Worm (Caenorhabditis elegans) whole organism, L2 larva: ENCODE measurements around the gene chat-1.

Experiments
- C34F6.9 ChIP-seq: fragments of 150-350 bp; optimal IDR thresholded peaks from 2 replicates; lab custom pipeline; 2014; ENCODE audit warnings: missing biosample characterization, missing genetic modification characterization
- F13H6.1 ChIP-seq: sonication (generic microtip); optimal IDR thresholded peaks from 2 replicates; lab custom pipeline; 2016; ENCODE audit warnings: missing genetic modification characterization, missing compliant biosample characterization
- R02D3.7 ChIP-seq: fragments of 150-350 bp; optimal IDR thresholded peaks from 2 replicates; lab custom pipeline; 2014; ENCODE audit warnings: missing biosample characterization, missing genetic modification characterization
- Y55F3AM.14 ChIP-seq: fragments of 200-800 bp; sonication (Bioruptor generic); optimal IDR thresholded peaks from 2 replicates; lab custom pipeline; 2018; ENCODE audit warnings: mild to moderate bottlenecking, missing genetic modification characterization, missing compliant biosample characterization
- alr-1 ChIP-seq: fragments of 150-350 bp; optimal IDR thresholded peaks from 2 replicates; lab custom pipeline; 2014; ENCODE audit warnings: missing biosample characterization, missing genetic modification characterization
- aly-2 ChIP-seq: fragments of 150-350 bp; optimal IDR thresholded peaks from 2 replicates; lab custom pipeline; 2014; ENCODE audit warnings: missing biosample characterization, missing genetic modification characterization
- ama-1 ChIP-seq: fragments of 150-350 bp; optimal IDR thresholded peaks from 2 replicates; lab custom pipeline; 2018; ENCODE audit warnings: inconsistent platforms
- blmp-1 ChIP-seq: sonication (generic microtip); optimal IDR thresholded peaks from 2 replicates; lab custom pipeline; 2017; ENCODE audit warnings: missing genetic modification characterization, mild to moderate bottlenecking, missing compliant biosample characterization, antibody characterized with exemption, moderate library complexity; ENCODE audit not compliant: insufficient read depth
- ceh-16 ChIP-seq: fragments of 150-350 bp; optimal IDR thresholded peaks from 2 replicates; lab custom pipeline; 2014; ENCODE audit warnings: missing biosample characterization, missing genetic modification characterization
- ceh-82 ChIP-seq: fragments of 150-350 bp; optimal IDR thresholded peaks from 2 replicates; lab custom pipeline; 2014; ENCODE audit warnings: missing biosample characterization, missing genetic modification characterization
- crh-2 ChIP-seq: sonication (generic microtip); optimal IDR thresholded peaks from 2 replicates; lab custom pipeline; 2017; ENCODE audit warnings: missing biosample characterization, missing genetic modification characterization
- dmd-4 ChIP-seq: sonication (generic microtip); optimal IDR thresholded peaks from 2 replicates; lab custom pipeline; 2017; ENCODE audit warnings: missing biosample characterization, missing genetic modification characterization
- egl-27 ChIP-seq: sonication (generic microtip); optimal IDR thresholded peaks from 3 replicates; lab custom pipeline; 2017; ENCODE audit warnings: missing biosample characterization, missing genetic modification reagents, missing genetic modification characterization
- elt-1 ChIP-seq: fragments of 150-350 bp; optimal IDR thresholded peaks from 2 replicates; lab custom pipeline; 2014; ENCODE audit warnings: missing biosample characterization, missing genetic modification characterization
- elt-3 ChIP-seq: sonication (generic microtip); optimal IDR thresholded peaks from 2 replicates; lab custom pipeline; 2017; ENCODE audit warnings: missing biosample characterization, missing genetic modification characterization
- fos-1 ChIP-seq: fragments of 150-350 bp; optimal IDR thresholded peaks from 2 replicates; lab custom pipeline; 2014; ENCODE audit warnings: missing biosample characterization, missing genetic modification characterization
- gmeb-1 ChIP-seq: fragments of 150-350 bp; optimal IDR thresholded peaks from 2 replicates; lab custom pipeline; 2014; ENCODE audit warnings: missing biosample characterization, missing genetic modification characterization
- lin-11 ChIP-seq: fragments of 150-350 bp; sonication (generic microtip); optimal IDR thresholded peaks from 2 replicates; lab custom pipeline; 2014; ENCODE audit warnings: missing biosample characterization, missing genetic modification characterization, inconsistent platforms, mixed read lengths
- lin-13 ChIP-seq: fragments of 150-350 bp; optimal IDR thresholded peaks from 2 replicates; lab custom pipeline; 2014; ENCODE audit warnings: missing biosample characterization, missing genetic modification reagents, missing genetic modification characterization
- lin-39 ChIP-seq: fragments of 150-350 bp; optimal IDR thresholded peaks from 2 replicates; lab custom pipeline; 2014; ENCODE audit warnings: missing biosample characterization, missing genetic modification reagents, missing genetic modification characterization
- lsy-2 ChIP-seq, 2 experiments: fragments of 150-350 bp in 1 of 2; sonication (generic microtip) in 1 of 2; optimal IDR thresholded peaks; 2 replicates each; lab custom pipeline; 2014 to 2017; ENCODE audit warnings: missing biosample characterization in 2 of 2, missing genetic modification characterization in 2 of 2
- mab-5 ChIP-seq: fragments of 150-350 bp; optimal IDR thresholded peaks from 2 replicates; lab custom pipeline; 2014; ENCODE audit warnings: missing biosample characterization, missing genetic modification characterization
- mbf-1 ChIP-seq: sonication (generic microtip); optimal IDR thresholded peaks from 2 replicates; lab custom pipeline; 2017; ENCODE audit warnings: missing biosample characterization, missing genetic modification characterization
- mdl-1 ChIP-seq, 2 experiments: fragments of 150-350 bp in 1 of 2; sonication (generic microtip) in 1 of 2; optimal IDR thresholded peaks; 2 replicates each; lab custom pipeline; 2017; ENCODE audit warnings: missing biosample characterization in 2 of 2, missing genetic modification characterization in 2 of 2
- nhr-10 ChIP-seq: sonication (generic microtip); optimal IDR thresholded peaks from 2 replicates; lab custom pipeline; 2017; ENCODE audit warnings: missing biosample characterization, missing genetic modification characterization
- nhr-11 ChIP-seq: fragments of 150-350 bp; optimal IDR thresholded peaks from 2 replicates; lab custom pipeline; 2014; ENCODE audit warnings: missing biosample characterization, missing genetic modification characterization
- nhr-12 ChIP-seq: fragments of 150-350 bp; optimal IDR thresholded peaks from 2 replicates; lab custom pipeline; 2014; ENCODE audit warnings: missing biosample characterization, missing genetic modification characterization
- nhr-23 ChIP-seq: fragments of 150-350 bp; optimal IDR thresholded peaks from 2 replicates; lab custom pipeline; 2014; ENCODE audit warnings: missing biosample characterization, missing genetic modification reagents, missing genetic modification characterization
- nhr-237 ChIP-seq: fragments of 150-350 bp; optimal IDR thresholded peaks from 2 replicates; lab custom pipeline; 2014; ENCODE audit warnings: missing biosample characterization, missing genetic modification characterization
- nhr-25 ChIP-seq: fragments of 150-350 bp; sonication (generic microtip); optimal IDR thresholded peaks from 3 replicates; lab custom pipeline; 2014; ENCODE audit warnings: missing biosample characterization, missing genetic modification characterization
- nhr-6 ChIP-seq: fragments of 150-350 bp; optimal IDR thresholded peaks from 2 replicates; lab custom pipeline; 2014; ENCODE audit warnings: missing biosample characterization, missing genetic modification characterization
- nhr-77 ChIP-seq: fragments of 150-350 bp; optimal IDR thresholded peaks from 2 replicates; lab custom pipeline; 2014; ENCODE audit warnings: missing biosample characterization, missing genetic modification characterization
- peb-1 ChIP-seq: fragments of 150-350 bp; optimal IDR thresholded peaks from 2 replicates; lab custom pipeline; 2014; ENCODE audit warnings: missing biosample characterization, missing genetic modification characterization
- sem-4 ChIP-seq: fragments of 150-350 bp; optimal IDR thresholded peaks from 2 replicates; lab custom pipeline; 2014; ENCODE audit warnings: missing biosample characterization, missing genetic modification reagents, missing genetic modification characterization
- skn-1 ChIP-seq: sonication (generic microtip); optimal IDR thresholded peaks from 2 replicates; lab custom pipeline; 2017; ENCODE audit warnings: missing biosample characterization, missing genetic modification characterization
- sma-3 ChIP-seq: sonication (generic microtip); optimal IDR thresholded peaks from 2 replicates; lab custom pipeline; 2016; ENCODE audit warnings: missing genetic modification reagents, missing genetic modification characterization, missing compliant biosample characterization
- snpc-4 ChIP-seq: fragments of 150-350 bp; optimal IDR thresholded peaks from 2 replicates; lab custom pipeline; 2014; ENCODE audit warnings: missing biosample characterization, missing genetic modification characterization
- unc-39 ChIP-seq: fragments of 150-350 bp; optimal IDR thresholded peaks from 2 replicates; lab custom pipeline; 2014; ENCODE audit warnings: missing biosample characterization, missing genetic modification characterization
- unc-55 ChIP-seq: fragments of 150-350 bp; sonication (generic microtip); optimal IDR thresholded peaks from 3 replicates; lab custom pipeline; 2014; ENCODE audit warnings: missing biosample characterization, missing genetic modification reagents, missing genetic modification characterization
- unc-62 ChIP-seq: fragments of 150-350 bp; optimal IDR thresholded peaks from 2 replicates; lab custom pipeline; 2014; ENCODE audit warnings: missing biosample characterization, missing genetic modification reagents, missing genetic modification characterization
- zag-1 ChIP-seq: fragments of 150-350 bp; optimal IDR thresholded peaks from 2 replicates; lab custom pipeline; 2014; ENCODE audit warnings: missing biosample characterization, missing genetic modification characterization
- ztf-1 ChIP-seq: fragments of 200-800 bp; sonication (Bioruptor generic); conservative IDR thresholded peaks from 2 replicates; pipeline ENCODE4 v1.3.6; 2022; ENCODE audit warnings: missing genetic modification characterization, missing compliant biosample characterization
- ztf-11 ChIP-seq: sonication (generic microtip); optimal IDR thresholded peaks from 2 replicates; lab custom pipeline; 2017; ENCODE audit warnings: missing biosample characterization, missing genetic modification characterization
- ztf-4 ChIP-seq: fragments of 150-350 bp; optimal IDR thresholded peaks from 2 replicates; lab custom pipeline; 2014; ENCODE audit warnings: missing biosample characterization, missing genetic modification characterization

chat-1 gene

ce11 chrIV:4398890-4399289, 48.2 kb upstream of the chat-1 start:
- no peak for TF ChIP-seq sma-3 (GFP tag; lab: Kevin White, UChicago)
- no peak for TF ChIP-seq alr-1 (tag; lab: Kevin White, UChicago)
- TF ChIP-seq skn-1 (tag; lab: Kevin White, UChicago): no peak
- no peak for TF ChIP-seq ztf-1 (GFP tag; lab: Robert Waterston, UW)
- TF ChIP-seq nhr-10 (tag; lab: Kevin White, UChicago): no peak
- TF ChIP-seq mbf-1: no peak
- no peak for TF ChIP-seq C34F6.9 (tag; lab: Kevin White, UChicago)
- TF ChIP-seq elt-3 (tag; lab: Kevin White, UChicago): no peak
- no peak for TF ChIP-seq nhr-11 (tag; lab: Kevin White, UChicago)
- no peak for TF ChIP-seq ama-1 (lab: Kevin White, UChicago)
- TF ChIP-seq blmp-1: no peak
- no peak for TF ChIP-seq ztf-4 (tag; lab: Kevin White, UChicago)
- TF ChIP-seq R02D3.7 (tag; lab: Kevin White, UChicago): no peak
- TF ChIP-seq lin-39 (tag; lab: Kevin White, UChicago): no peak
- no peak for TF ChIP-seq F13H6.1 (tag; lab: Kevin White, UChicago)
- TF ChIP-seq nhr-77: no peak
- TF ChIP-seq zag-1 (tag; lab: Kevin White, UChicago): no peak

- TF ChIP-seq egl-27 (tag; lab: Kevin White, UChicago): no peak
- peak; percentile 53 for TF ChIP-seq F13H6.1 (tag; lab: Kevin White, UChicago)
- TF ChIP-seq nhr-25: peak; percentile 47
- peak; percentile 94 for TF ChIP-seq blmp-1
- no peak for TF ChIP-seq lsy-2 (tag; optimal IDR thresholded peaks at IDR 0.05; lab: Kevin White, UChicago)
Measured at ce11 chrIV:4399418-4400136, 47.6 kb upstream of the chat-1 start.

ce11 chrIV:4400350-4401326, 46.5 kb upstream of the chat-1 start, which contains the start of gene Y24D9A.6:
Gene Y24D9A.6, minus strand, starts transcription at chrIV:4400400.
- TF ChIP-seq fos-1 (peak; percentile 67), aly-2 (no peak), alr-1 (tag; lab: Kevin White, UChicago) (no peak), nhr-77 (no peak), lsy-2 (tag; optimal IDR thresholded peaks at IDR 0.05; lab: Kevin White, UChicago) (peak; percentile 7 to 75), ceh-82 (tag; lab: Kevin White, UChicago) (no peak), nhr-12 (tag; lab: Kevin White, UChicago) (no peak), lin-11 (tag; lab: Kevin White, UChicago) (no peak), dmd-4 (tag; lab: Kevin White, UChicago) (no peak), nhr-25 (peak; percentile 96), nhr-10 (tag; lab: Kevin White, UChicago) (no peak), crh-2 (tag; lab: Kevin White, UChicago) (peak; percentile 80), C34F6.9 (tag; lab: Kevin White, UChicago) (peak; percentile 44), mdl-1 (tag; optimal IDR thresholded peaks at IDR 0.05; lab: Kevin White, UChicago) (peak; percentile 45 to 86), ztf-11 (tag; lab: Kevin White, UChicago) (no peak), nhr-23 (tag; lab: Kevin White, UChicago) (no peak), nhr-237 (tag; lab: Kevin White, UChicago) (no peak), nhr-11 (tag; lab: Kevin White, UChicago) (no peak), elt-3 (tag; lab: Kevin White, UChicago) (no peak), gmeb-1 (tag; lab: Kevin White, UChicago) (peak; percentile 82), lin-13 (peak; percentile 55), unc-39 (tag; lab: Kevin White, UChicago) (no peak), ztf-1 (GFP tag; lab: Robert Waterston, UW) (no peak), unc-62 (GFP tag; lab: Kevin White, UChicago) (no peak), ceh-16 (tag; lab: Kevin White, UChicago) (peak; percentile 100), peb-1 (no peak), R02D3.7 (tag; lab: Kevin White, UChicago) (no peak), lin-39 (tag; lab: Kevin White, UChicago) (no peak), egl-27 (tag; lab: Kevin White, UChicago) (peak; percentile 93), blmp-1 (peak; percentile 96), skn-1 (tag; lab: Kevin White, UChicago) (no peak), Y55F3AM.14 (GFP tag; lab: Kevin White, UChicago) (no peak), sem-4 (peak; percentile 90), elt-1 (tag; lab: Kevin White, UChicago) (peak; percentile 63), sma-3 (GFP tag; lab: Kevin White, UChicago) (peak; percentile 86), unc-55 (GFP tag; lab: Kevin White, UChicago) (peak; percentile 18), nhr-6 (peak; percentile 84), F13H6.1 (tag; lab: Kevin White, UChicago) (peak; percentile 62), snpc-4 (tag; lab: Kevin White, UChicago) (no peak), mab-5 (tag; lab: Kevin White, UChicago) (no peak)
